Fruit fly (Drosophila melanogaster): ENCODE measurements around the gene CG43843.

Gene CG43843

DNA sequence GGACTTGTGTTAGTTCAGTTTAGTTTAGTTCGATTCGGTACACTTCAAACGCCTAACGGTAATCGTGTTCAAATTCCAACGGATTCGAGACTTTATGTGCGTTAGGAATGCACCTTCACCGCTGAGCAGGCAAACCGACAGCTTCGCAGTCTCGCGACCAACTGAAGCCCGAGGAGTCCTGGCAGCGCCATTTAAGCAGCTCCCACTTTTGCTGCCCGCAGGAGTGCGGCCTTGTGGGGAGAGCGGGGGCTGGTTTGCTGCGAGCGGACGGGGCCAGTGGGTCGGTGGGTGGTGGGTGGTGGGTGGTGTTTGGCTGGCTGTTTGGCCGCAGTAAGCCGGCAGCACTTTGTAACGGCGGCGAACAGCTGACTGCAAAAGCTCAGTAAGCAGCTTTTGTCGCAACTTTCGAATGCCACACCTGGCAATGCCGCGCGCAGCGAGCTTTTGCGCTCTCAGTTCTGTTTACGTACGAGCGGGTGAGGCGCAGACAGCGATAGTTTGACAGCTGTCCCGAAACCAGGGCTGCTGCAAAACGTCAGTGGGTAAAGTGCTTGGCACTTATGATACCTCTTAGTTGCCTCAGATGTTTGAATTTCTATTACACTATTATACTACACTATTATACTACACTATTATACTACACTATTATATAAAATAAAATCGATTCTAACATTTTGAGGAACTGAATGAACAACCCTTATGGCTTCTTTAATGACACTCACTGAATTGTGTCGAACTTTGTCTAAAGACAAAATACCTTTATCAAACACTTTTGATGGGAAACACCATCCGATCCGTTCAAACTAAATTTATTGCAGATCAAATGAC, 19.3 kb upstream of the CG43843 start, which contains the start of gene CG32547:
CG32547 (minus strand) TSS at position 181 of the 828 bp plus-strand sequence.
- no peak for TF ChIP-seq CG5204 (GFP tag; optimal IDR thresholded peaks at IDR 0.05)
- TF ChIP-seq cic (GFP tag; optimal IDR thresholded peaks at IDR 0.05) = no peak
- no peak for TF ChIP-seq Mnt (GFP tag; optimal IDR thresholded peaks at IDR 0.05)
- TF ChIP-seq pad (GFP tag; optimal IDR thresholded peaks at IDR 0.05) = peak; percentile 15
- peak; percentile 57 for TF ChIP-seq bab1 (GFP tag; optimal IDR thresholded peaks at IDR 0.05)
- TF ChIP-seq CG14711 (tag; optimal IDR thresholded peaks at IDR 0.05) = peak; percentile 29
- peak; percentile 0 for TF ChIP-seq CG7101 (tag; optimal IDR thresholded peaks at IDR 0.05)

DNA sequence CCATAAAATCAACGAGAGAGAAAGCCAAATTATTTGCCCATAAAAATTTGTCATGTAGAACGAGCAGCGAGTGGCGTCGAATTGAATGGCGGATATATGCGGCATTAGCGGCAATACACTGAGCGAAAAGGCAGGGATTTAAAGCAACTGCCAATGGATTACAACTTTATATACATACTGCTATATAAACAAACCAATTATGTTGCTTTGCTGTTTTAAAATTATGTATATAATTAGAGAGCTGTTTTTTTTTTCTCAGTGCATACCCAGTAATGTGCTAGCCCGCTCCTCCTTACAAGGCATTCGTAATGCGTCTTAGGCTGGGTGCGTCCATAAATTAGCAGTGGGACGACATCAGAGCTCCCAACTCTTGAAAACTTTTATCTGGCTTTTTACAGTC, 7.7 kb upstream of the CG43843 start:
- TF ChIP-seq ovo (GFP tag; optimal IDR thresholded peaks at IDR 0.05) = no peak
- no peak for TF ChIP-seq bab1 (GFP tag; optimal IDR thresholded peaks at IDR 0.05)
- TF ChIP-seq kay (GFP tag; ENCODE audit: borderline replicate concordance) = no peak
- no peak for TF ChIP-seq cic (GFP tag; optimal IDR thresholded peaks at IDR 0.05)

DNA sequence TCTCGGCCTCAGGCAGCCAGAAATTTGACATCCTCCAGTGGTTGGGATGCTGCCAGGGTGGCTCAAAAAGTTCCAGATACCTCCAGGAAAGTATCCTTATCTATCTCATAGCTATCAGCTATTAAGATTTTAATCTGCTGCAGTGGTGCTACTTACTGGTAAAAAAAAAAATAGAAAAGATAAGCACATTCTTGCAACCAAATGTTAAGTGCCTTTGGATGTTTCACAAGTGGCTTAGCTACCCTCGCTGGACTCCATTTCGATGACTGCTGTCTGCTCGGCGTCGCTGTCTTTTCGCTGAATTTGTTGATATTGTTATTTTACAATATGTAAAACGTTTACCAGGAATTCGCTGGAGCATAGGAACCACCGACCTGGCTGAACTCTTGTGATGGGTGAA, 7.5 kb downstream of the CG43843 start:
- TF ChIP-seq toe (GFP tag; optimal IDR thresholded peaks at IDR 0.05) = no peak
- no peak for TF ChIP-seq cic (GFP tag; optimal IDR thresholded peaks at IDR 0.05)
- TF ChIP-seq CG7045 (GFP tag; optimal IDR thresholded peaks at IDR 0.05) = no peak
- no peak for TF ChIP-seq cnc (optimal IDR thresholded peaks at IDR 0.05)
- no peak for TF ChIP-seq tj (GFP tag; optimal IDR thresholded peaks at IDR 0.05)
- no peak for TF ChIP-seq CG12768 (GFP tag; optimal IDR thresholded peaks at IDR 0.05)
- no peak for TF ChIP-seq Hr96 (GFP tag; optimal IDR thresholded peaks at IDR 0.05)
- no peak for TF ChIP-seq CG14711 (tag; optimal IDR thresholded peaks at IDR 0.05)
- TF ChIP-seq CG5204 (GFP tag; optimal IDR thresholded peaks at IDR 0.05) = no peak
- TF ChIP-seq CG1620 (GFP tag; optimal IDR thresholded peaks at IDR 0.05) = no peak

DNA sequence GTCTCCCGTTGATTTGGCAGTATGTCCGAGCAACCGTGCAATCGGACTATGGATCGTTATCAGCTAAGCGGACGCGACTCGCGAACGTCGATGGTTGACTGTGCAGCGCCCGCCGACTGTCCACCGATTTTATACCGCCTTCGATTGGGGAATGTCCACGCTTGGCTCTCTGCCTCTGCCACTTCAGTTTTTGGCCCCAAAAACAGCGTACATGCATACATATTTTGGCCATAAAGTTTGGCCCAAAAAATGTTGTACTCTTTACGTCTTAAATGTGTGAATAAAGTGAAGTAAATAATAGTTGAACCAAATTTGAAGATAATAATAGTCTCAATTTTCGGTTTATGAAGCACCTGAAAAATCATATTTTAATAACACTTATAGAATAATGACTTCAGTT, 19.7 kb downstream of the CG43843 start, which contains the start of gene CG32548:
CG32548 (minus strand) TSS at position 101 of the 400 bp plus-strand sequence.
- TF ChIP-seq Crg-1 (GFP tag; optimal IDR thresholded peaks at IDR 0.05) (no peak), tj (GFP tag; optimal IDR thresholded peaks at IDR 0.05) (no peak), CG33017 (tag; optimal IDR thresholded peaks at IDR 0.05) (no peak), CG7045 (GFP tag; optimal IDR thresholded peaks at IDR 0.05) (no peak), CG7101 (tag; optimal IDR thresholded peaks at IDR 0.05) (no peak), kay (GFP tag; ENCODE audit: borderline replicate concordance) (no peak), toe (GFP tag; optimal IDR thresholded peaks at IDR 0.05) (no peak), CG11617 (GFP tag; optimal IDR thresholded peaks at IDR 0.05) (no peak), cnc (optimal IDR thresholded peaks at IDR 0.05) (no peak), CG14711 (tag; optimal IDR thresholded peaks at IDR 0.05) (no peak), bab1 (GFP tag; optimal IDR thresholded peaks at IDR 0.05) (no peak), CG5204 (GFP tag; optimal IDR thresholded peaks at IDR 0.05) (no peak), Clk (GFP tag; optimal IDR thresholded peaks at IDR 0.05) (no peak)

DNA sequence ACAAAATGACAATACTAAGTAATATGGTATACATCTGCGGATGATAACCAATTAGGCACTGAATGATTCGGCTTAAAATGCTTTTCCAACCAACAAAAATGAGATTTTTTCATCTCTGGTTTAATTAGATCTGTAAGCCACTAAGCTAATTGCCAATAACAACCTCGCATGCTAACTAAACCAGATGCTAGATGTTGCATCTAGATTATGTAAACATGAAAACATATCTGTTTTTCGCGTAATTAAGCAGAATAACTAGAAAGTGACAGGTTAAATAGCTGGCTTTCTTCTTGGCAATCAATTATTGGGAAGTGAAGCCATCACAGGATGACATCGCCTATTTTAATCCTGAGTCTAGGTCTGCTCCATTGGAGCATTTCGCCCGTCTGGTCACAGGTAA, 20.9 kb downstream of the CG43843 start, which contains the start of gene CG43841:
CG43841 (plus strand) TSS at position 301 of the 400 bp plus-strand sequence.
- TF ChIP-seq CG14711 (tag; optimal IDR thresholded peaks at IDR 0.05) (no peak), Clk (GFP tag; optimal IDR thresholded peaks at IDR 0.05) (no peak), cnc (optimal IDR thresholded peaks at IDR 0.05) (no peak), CG1620 (GFP tag; optimal IDR thresholded peaks at IDR 0.05) (no peak), Mnt (GFP tag; optimal IDR thresholded peaks at IDR 0.05) (no peak), bab1 (GFP tag; optimal IDR thresholded peaks at IDR 0.05) (no peak), toe (GFP tag; optimal IDR thresholded peaks at IDR 0.05) (no peak), pad (GFP tag; optimal IDR thresholded peaks at IDR 0.05) (no peak), cic (GFP tag; optimal IDR thresholded peaks at IDR 0.05) (no peak), CG33017 (tag; optimal IDR thresholded peaks at IDR 0.05) (no peak), Hr96 (GFP tag; optimal IDR thresholded peaks at IDR 0.05) (no peak), CG7045 (GFP tag; optimal IDR thresholded peaks at IDR 0.05) (no peak), CG11617 (GFP tag; optimal IDR thresholded peaks at IDR 0.05) (no peak), CG7101 (tag; optimal IDR thresholded peaks at IDR 0.05) (no peak), tj (GFP tag; optimal IDR thresholded peaks at IDR 0.05) (no peak), kay (GFP tag; ENCODE audit: borderline replicate concordance) (no peak), CG12768 (GFP tag; optimal IDR thresholded peaks at IDR 0.05) (no peak), CG5204 (GFP tag; optimal IDR thresholded peaks at IDR 0.05) (no peak), Crg-1 (GFP tag; optimal IDR thresholded peaks at IDR 0.05) (no peak), ovo (GFP tag; optimal IDR thresholded peaks at IDR 0.05) (no peak)

DNA sequence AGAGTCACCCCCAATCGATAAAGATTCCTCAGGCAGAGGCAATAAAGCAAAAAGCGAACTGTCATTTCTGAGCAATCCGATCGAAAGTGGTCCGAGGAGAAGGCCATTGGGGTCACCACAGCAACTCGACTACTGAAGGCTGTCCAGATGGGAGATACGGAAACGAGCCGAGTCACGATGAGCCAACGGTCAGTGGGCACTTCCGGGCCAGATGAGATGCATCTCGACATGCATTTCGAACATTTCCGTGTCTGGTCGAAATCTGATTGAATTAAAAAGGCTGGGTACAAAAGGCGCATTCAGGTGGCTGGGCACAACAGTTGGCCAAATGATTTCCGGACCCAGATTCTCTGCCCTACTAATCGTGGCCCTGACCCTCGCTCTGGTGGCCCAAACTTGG, 21.6 kb downstream of the CG43843 start, which contains the start of gene CG32551:
CG32551 (plus strand) TSS at position 301 of the 400 bp plus-strand sequence.
- TF ChIP-seq cic (GFP tag; optimal IDR thresholded peaks at IDR 0.05) (no peak), CG7101 (tag; optimal IDR thresholded peaks at IDR 0.05) (no peak), Crg-1 (GFP tag; optimal IDR thresholded peaks at IDR 0.05) (no peak)

DNA sequence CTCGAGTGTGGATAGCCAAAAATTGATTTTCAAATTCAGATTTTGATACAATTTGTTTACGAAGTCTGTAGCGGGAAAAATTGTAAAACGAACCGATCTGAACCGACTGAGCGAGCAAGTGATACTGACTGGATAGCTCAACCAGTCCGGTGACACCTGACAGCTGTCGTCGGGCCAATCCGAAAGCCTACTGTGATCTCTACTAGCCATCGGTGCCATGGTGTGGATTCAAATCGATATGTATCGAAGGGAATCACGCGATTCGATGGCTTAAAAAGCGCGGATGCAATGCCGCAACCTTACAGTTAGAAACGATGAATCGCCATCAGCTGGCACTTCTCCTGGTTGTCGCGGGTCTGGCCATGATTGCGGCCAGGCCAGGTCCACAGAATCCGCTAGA, 23.0 kb downstream of the CG43843 start, which contains the start of gene CG6290:
CG6290 (plus strand) TSS at position 301 of the 400 bp plus-strand sequence.
- no peak for TF ChIP-seq CG5204 (GFP tag; optimal IDR thresholded peaks at IDR 0.05)
- no peak for TF ChIP-seq CG11617 (GFP tag; optimal IDR thresholded peaks at IDR 0.05)
- no peak for TF ChIP-seq Crg-1 (GFP tag; optimal IDR thresholded peaks at IDR 0.05)
- TF ChIP-seq cic (GFP tag; optimal IDR thresholded peaks at IDR 0.05) = no peak
- TF ChIP-seq kay (GFP tag; ENCODE audit: borderline replicate concordance) = no peak
- no peak for TF ChIP-seq Mnt (GFP tag; optimal IDR thresholded peaks at IDR 0.05)
